Fruit fly (Drosophila melanogaster) whole organism, embryonic: ENCODE measurements around the gene Rbp6.
A peak's percentile ranks its signal among the peaks of the same experiment; 100 is the strongest.

Source experiments
- CG11695 ChIP-seq: fragments of 200-800 bp; sonication (Bioruptor generic); IDR thresholded peaks from 3 replicates; pipeline ENCODE4 v1.3.6; 2022; ENCODE audit warnings: missing biosample characterization, missing genetic modification characterization
- CG11696 ChIP-seq: fragments of 200-800 bp; sonication (Bioruptor generic); IDR thresholded peaks from 2 replicates; pipeline ENCODE4 v1.3.6; 2022; ENCODE audit warnings: missing biosample characterization, missing genetic modification characterization
- CG11723 ChIP-seq: fragments of 200-800 bp; sonication (Bioruptor generic); optimal IDR thresholded peaks from 2 replicates; lab custom pipeline; 2017; ENCODE audit warnings: missing biosample characterization, mild to moderate bottlenecking, missing genetic modification characterization
- CG13123 ChIP-seq: fragments of 200-800 bp; sonication (Bioruptor generic); optimal IDR thresholded peaks from 2 replicates; lab custom pipeline; 2016; ENCODE audit warnings: missing biosample characterization, missing genetic modification characterization
- CG13287 ChIP-seq: fragments of 200-800 bp; sonication (Bioruptor generic); IDR thresholded peaks from 2 replicates; pipeline ENCODE4 v1.3.6; 2022; ENCODE audit warnings: missing biosample characterization, missing genetic modification characterization; ENCODE audit not compliant: partially characterized antibody
- CG14050 ChIP-seq: fragments of 200-800 bp; sonication (Bioruptor generic); IDR thresholded peaks from 3 replicates; pipeline ENCODE4 v1.3.6; 2022; ENCODE audit warnings: missing biosample characterization, missing genetic modification characterization
- CG14965 ChIP-seq: fragments of 200-800 bp; sonication (Bioruptor generic); optimal IDR thresholded peaks from 2 replicates; lab custom pipeline; 2016; ENCODE audit warnings: missing biosample characterization, missing genetic modification characterization, borderline replicate concordance
- CG15269 ChIP-seq: fragments of 200-800 bp; sonication (Bioruptor generic); optimal IDR thresholded peaks from 2 replicates; lab custom pipeline; 2018; ENCODE audit warnings: missing biosample characterization, mild to moderate bottlenecking, missing genetic modification characterization, moderate library complexity
- CG15514 ChIP-seq: fragments of 200-800 bp; sonication (Bioruptor generic); optimal IDR thresholded peaks from 3 replicates; lab custom pipeline; 2017; ENCODE audit warnings: missing biosample characterization, missing genetic modification characterization, mild to moderate bottlenecking, moderate library complexity, missing genetic modification reagents
- CG16815 ChIP-seq: fragments of 200-800 bp; sonication (Bioruptor generic); optimal IDR thresholded peaks from 3 replicates; lab custom pipeline; 2017; ENCODE audit warnings: missing biosample characterization, mild to moderate bottlenecking, missing genetic modification characterization
- CG16863 ChIP-seq: fragments of 200-800 bp; sonication (Bioruptor generic); optimal IDR thresholded peaks from 3 replicates; lab custom pipeline; 2016; ENCODE audit warnings: missing biosample characterization, missing genetic modification characterization
- CG31388 ChIP-seq: fragments of 200-800 bp; sonication (Bioruptor generic); optimal IDR thresholded peaks from 2 replicates; lab custom pipeline; 2016; ENCODE audit warnings: missing biosample characterization, missing genetic modification characterization
- CG3281 ChIP-seq: fragments of 200-800 bp; sonication (Bioruptor generic); optimal IDR thresholded peaks from 3 replicates; lab custom pipeline; 2017; ENCODE audit warnings: missing biosample characterization, mild to moderate bottlenecking, missing genetic modification characterization
- CG3407 ChIP-seq: fragments of 200-800 bp; sonication (Bioruptor generic); optimal IDR thresholded peaks from 2 replicates; lab custom pipeline; 2018; ENCODE audit warnings: missing biosample characterization, mild to moderate bottlenecking, missing genetic modification characterization
- CG4404 ChIP-seq: fragments of 200-800 bp; sonication (Bioruptor generic); IDR thresholded peaks from 2 replicates; pipeline ENCODE4 v1.3.6; 2022; ENCODE audit warnings: missing biosample characterization, missing genetic modification characterization
- CG6813 ChIP-seq: fragments of 200-800 bp; sonication (Bioruptor generic); optimal IDR thresholded peaks from 2 replicates; lab custom pipeline; 2017; ENCODE audit warnings: missing biosample characterization, missing genetic modification characterization, mild to moderate bottlenecking, moderate library complexity, missing genetic modification reagents
- CG8944 ChIP-seq: fragments of 200-800 bp; sonication (Bioruptor generic); optimal IDR thresholded peaks from 3 replicates; lab custom pipeline; 2016; ENCODE audit warnings: missing biosample characterization, missing genetic modification characterization
- Gug ChIP-seq: fragments of 200-800 bp; sonication (Bioruptor generic); IDR thresholded peaks from 4 replicates; pipeline ENCODE4 v1.3.6; 2022; ENCODE audit warnings: missing biosample characterization, missing genetic modification characterization
- Hmx ChIP-seq: fragments of 200-800 bp; sonication (Bioruptor generic); optimal IDR thresholded peaks from 2 replicates; lab custom pipeline; 2016; ENCODE audit warnings: missing biosample characterization, missing genetic modification characterization
- Hr51 ChIP-seq, 2 experiments: fragments of 200-800 bp; sonication (Bioruptor generic); optimal IDR thresholded peaks; 2 replicates in 1 of 2; 3 replicates in 1 of 2; lab custom pipeline; 2016 to 2018; ENCODE audit warnings: missing biosample characterization in 2 of 2, missing genetic modification characterization in 2 of 2, mild to moderate bottlenecking in 1 of 2, moderate library complexity in 1 of 2
- Mad ChIP-seq: fragments of 200-800 bp; sonication (Bioruptor generic); optimal IDR thresholded peaks from 2 replicates; lab custom pipeline; 2016; ENCODE audit warnings: missing biosample characterization, missing genetic modification characterization
- NC2β ChIP-seq: fragments of 200-800 bp; sonication (Bioruptor generic); optimal IDR thresholded peaks from 2 replicates; lab custom pipeline; 2016; ENCODE audit warnings: missing biosample characterization, missing genetic modification characterization
- NK7.1 ChIP-seq: fragments of 200-800 bp; sonication (Bioruptor generic); optimal IDR thresholded peaks from 3 replicates; lab custom pipeline; 2016; ENCODE audit warnings: missing biosample characterization, missing genetic modification characterization
- Ravus ChIP-seq: fragments of 200-800 bp; sonication (Bioruptor generic); IDR thresholded peaks from 2 replicates; pipeline ENCODE4 v1.3.6; 2022; ENCODE audit warnings: missing biosample characterization, missing genetic modification characterization
- ato ChIP-seq: fragments of 200-800 bp; sonication (Bioruptor generic); IDR thresholded peaks from 2 replicates; pipeline ENCODE4 v1.3.6; 2022; ENCODE audit warnings: missing biosample characterization, missing genetic modification characterization; ENCODE audit not compliant: partially characterized antibody
- bab2 ChIP-seq: fragments of 200-800 bp; sonication (Bioruptor generic); optimal IDR thresholded peaks from 2 replicates; lab custom pipeline; 2016; ENCODE audit warnings: missing biosample characterization, missing genetic modification characterization
- btn ChIP-seq: fragments of 200-800 bp; sonication (Bioruptor generic); optimal IDR thresholded peaks from 2 replicates; lab custom pipeline; 2016; ENCODE audit warnings: missing biosample characterization, missing genetic modification characterization
- cato ChIP-seq: fragments of 200-800 bp; sonication (Bioruptor generic); optimal IDR thresholded peaks from 2 replicates; lab custom pipeline; 2016; ENCODE audit warnings: missing biosample characterization, missing genetic modification characterization, borderline replicate concordance
- chinmo ChIP-seq: fragments of 200-800 bp; sonication (Bioruptor generic); IDR thresholded peaks from 4 replicates; pipeline ENCODE4 v1.3.6; 2022; ENCODE audit warnings: missing biosample characterization, missing genetic modification characterization; ENCODE audit not compliant: partially characterized antibody
- crp ChIP-seq, 2 experiments: fragments of 200-800 bp; sonication (Bioruptor generic); optimal IDR thresholded peaks; 2 replicates in 1 of 2; 3 replicates in 1 of 2; lab custom pipeline; 2017; ENCODE audit warnings: missing biosample characterization in 2 of 2, missing genetic modification characterization in 2 of 2, mild to moderate bottlenecking in 1 of 2, moderate library complexity in 1 of 2
- danr ChIP-seq: fragments of 200-800 bp; sonication (Bioruptor generic); IDR thresholded peaks from 2 replicates; pipeline ENCODE4 v1.3.6; 2022; ENCODE audit warnings: missing biosample characterization, missing genetic modification characterization
- dmrt11E ChIP-seq: fragments of 200-800 bp; sonication (Bioruptor generic); optimal IDR thresholded peaks from 3 replicates; lab custom pipeline; 2018; ENCODE audit warnings: missing biosample characterization, mild to moderate bottlenecking, missing genetic modification characterization, moderate library complexity
- dpn ChIP-seq, 2 experiments: fragments of 200-800 bp; sonication (Bioruptor generic); optimal IDR thresholded peaks; 3 replicates each; lab custom pipeline; 2016; ENCODE audit warnings: missing biosample characterization in 2 of 2, missing genetic modification characterization in 2 of 2
- eve ChIP-seq, 2 experiments: fragments of >200 bp; optimal IDR thresholded peaks; 2 replicates each; lab custom pipeline; 2017; ENCODE audit warnings: missing biosample characterization in 2 of 2, missing genetic modification characterization in 2 of 2
- ham ChIP-seq: fragments of 200-800 bp; sonication (Bioruptor generic); IDR thresholded peaks from 2 replicates; pipeline ENCODE4 v1.3.6; 2022; ENCODE audit warnings: missing biosample characterization, missing genetic modification characterization
- lab ChIP-seq: fragments of 200-800 bp; sonication (Bioruptor generic); optimal IDR thresholded peaks from 3 replicates; lab custom pipeline; 2017; ENCODE audit warnings: missing biosample characterization, missing genetic modification characterization, mild to moderate bottlenecking, moderate library complexity, missing genetic modification reagents
- lilli ChIP-seq: fragments of 200-800 bp; sonication (Bioruptor generic); optimal IDR thresholded peaks from 3 replicates; lab custom pipeline; 2016; ENCODE audit warnings: missing biosample characterization, missing genetic modification characterization
- lov ChIP-seq, 2 experiments: fragments of 200-800 bp in 1 of 2; fragments of >200 bp in 1 of 2; sonication (Bioruptor generic) in 1 of 2; IDR thresholded peaks in 1 of 2; optimal IDR thresholded peaks in 1 of 2; 2 replicates in 1 of 2; 3 replicates in 1 of 2; pipeline versions ENCODE4 v1.3.6 to Lab custom; 2017 to 2022; ENCODE audit warnings: missing biosample characterization in 1 of 2, missing genetic modification characterization in 1 of 2
- pho ChIP-seq: fragments of 200-800 bp; sonication (Bioruptor generic); optimal IDR thresholded peaks from 2 replicates; lab custom pipeline; 2016; ENCODE audit warnings: missing biosample characterization, missing genetic modification characterization
- prd ChIP-seq, 3 experiments: fragments of >200 bp in 2 of 3; fragments of 200-800 bp in 1 of 3; sonication (Bioruptor generic) in 1 of 3; optimal IDR thresholded peaks in 2 of 3; IDR thresholded peaks in 1 of 3; 2 replicates in 2 of 3; 3 replicates in 1 of 3; pipeline versions ENCODE4 v1.3.6 to Lab custom; 2017 to 2022; ENCODE audit warnings: missing biosample characterization in 1 of 3, missing genetic modification characterization in 1 of 3
- row ChIP-seq: fragments of 200-800 bp; sonication (Bioruptor generic); IDR thresholded peaks from 3 replicates; pipeline ENCODE4 v1.3.6; 2022; ENCODE audit warnings: missing biosample characterization, missing genetic modification characterization
- sc ChIP-seq, 3 experiments: fragments of >200 bp in 2 of 3; fragments of 200-800 bp in 1 of 3; sonication (Bioruptor generic) in 1 of 3; optimal IDR thresholded peaks; 2 replicates in 2 of 3; 3 replicates in 1 of 3; lab custom pipeline; 2017; ENCODE audit warnings: mild to moderate bottlenecking in 1 of 3, missing biosample characterization in 1 of 3, missing genetic modification characterization in 1 of 3, missing genetic modification reagents in 1 of 3
- shn ChIP-seq: fragments of 200-800 bp; sonication (Bioruptor generic); optimal IDR thresholded peaks from 3 replicates; lab custom pipeline; 2016; ENCODE audit warnings: missing biosample characterization, missing genetic modification characterization
- stc ChIP-seq: fragments of 200-800 bp; sonication (Bioruptor generic); IDR thresholded peaks from 2 replicates; pipeline ENCODE4 v1.3.6; 2022; ENCODE audit warnings: missing biosample characterization, missing genetic modification characterization
- tin ChIP-seq: fragments of 200-800 bp; sonication (Bioruptor generic); optimal IDR thresholded peaks from 3 replicates; lab custom pipeline; 2016; ENCODE audit warnings: missing biosample characterization, missing genetic modification characterization
- toy ChIP-seq: fragments of 200-800 bp; sonication (Bioruptor generic); IDR thresholded peaks from 2 replicates; pipeline ENCODE4 v1.3.6; 2022; ENCODE audit warnings: missing biosample characterization, missing genetic modification characterization

Gene Rbp6

DNA sequence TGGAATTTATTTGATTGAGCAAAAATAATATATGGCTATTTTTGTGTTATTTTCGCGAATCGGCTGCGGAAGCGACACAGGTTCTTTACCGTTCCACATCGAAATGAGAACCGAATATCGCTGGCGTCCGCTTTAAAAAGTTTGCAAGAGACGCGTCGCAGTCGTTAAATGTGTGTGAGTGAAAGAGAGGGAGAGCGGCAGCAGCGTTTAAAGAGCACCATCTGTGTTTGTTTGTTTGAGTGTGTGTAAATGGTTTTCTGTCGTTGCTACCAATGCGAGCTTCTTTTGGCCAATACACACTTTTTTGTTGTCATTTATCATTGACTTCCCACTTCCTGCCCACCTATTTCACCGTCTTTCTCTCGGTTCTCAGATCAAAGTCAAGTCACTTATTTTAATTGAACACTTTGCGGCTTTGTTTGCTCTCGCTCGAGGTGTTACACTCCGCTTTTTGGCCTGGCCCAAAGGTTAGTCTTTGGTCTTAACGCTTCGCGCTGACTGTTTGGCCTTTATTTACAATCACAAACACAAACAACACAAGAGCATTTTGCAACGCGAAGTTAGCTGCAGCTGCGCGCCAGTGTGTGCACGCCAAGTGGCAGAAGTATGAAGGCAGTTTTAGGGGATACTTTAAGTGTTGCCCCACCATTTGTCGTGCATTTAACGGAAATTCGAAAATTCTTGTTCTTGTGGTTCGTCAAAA lies 225.8 kb downstream of the Rbp6 start, which contains the start of gene CG3764 (continued):
- TF ChIP-seq cato (GFP tag; lab: Kevin White, UChicago) (peak; percentile 34), CG13123 (GFP tag; lab: Kevin White, UChicago) (peak; percentile 80), CG31388 (GFP tag; lab: Kevin White, UChicago) (peak; percentile 27), toy (GFP tag; lab: Robert Waterston, UW) (no peak), tin (peak; percentile 51), btn (GFP tag; lab: Kevin White, UChicago) (peak; percentile 77), NK7.1 (GFP tag; lab: Kevin White, UChicago) (peak; percentile 77), CG3407 (GFP tag; lab: Kevin White, UChicago) (peak; percentile 89), lov (optimal IDR thresholded peaks at IDR 0.05; lab: Kevin White, UChicago) (no peak), lov (GFP tag; IDR thresholded peaks at IDR 0.05; lab: Robert Waterston, UW) (peak; percentile 86), Mad (GFP tag; lab: Kevin White, UChicago) (peak; percentile 74), pho (peak; percentile 64), danr (GFP tag; lab: Robert Waterston, UW) (peak; percentile 42; the same call in 1 of the 2 replicates), CG6813 (peak; percentile 85), lilli (GFP tag; lab: Kevin White, UChicago) (peak; percentile 42), bab2 (GFP tag; lab: Kevin White, UChicago) (peak; percentile 66), CG13287 (GFP tag; lab: Robert Waterston, UW) (peak; percentile 61), crp (GFP tag; optimal IDR thresholded peaks at IDR 0.05; lab: Kevin White, UChicago) (peak in 1 of 2 experiments; percentile 61), CG14050 (GFP tag; lab: Robert Waterston, UW) (peak; percentile 41; the same call in 1 of the 3 replicates), CG15514 (peak; percentile 92), CG4404 (GFP tag; lab: Robert Waterston, UW) (peak; percentile 10; the same call in 1 of the 2 replicates), Gug (0 out of 4 replicates have a peak, but pooled peaks have one; percentile 10), Hr51 (GFP tag; optimal IDR thresholded peaks at IDR 0.05; lab: Kevin White, UChicago) (peak; percentile 55 to 75), CG3281 (peak; percentile 79), stc (GFP tag; lab: Robert Waterston, UW) (peak; percentile 73), CG16863 (peak; percentile 73), dmrt11E (tag; lab: Kevin White, UChicago) (peak; percentile 44), CG15269 (tag; lab: Kevin White, UChicago) (peak; percentile 73), row (no peak; the same call in 2 of the 3 replicates), sc (optimal IDR thresholded peaks at IDR 0.05; lab: Kevin White, UChicago) (no peak), sc (GFP tag; optimal IDR thresholded peaks at IDR 0.05; lab: Kevin White, UChicago) (peak; percentile 70), NC2β (GFP tag; lab: Kevin White, UChicago) (peak; percentile 85), ham (GFP tag; lab: Robert Waterston, UW) (no peak), lab (GFP tag; lab: Kevin White, UChicago) (peak; percentile 91), dpn (GFP tag; optimal IDR thresholded peaks at IDR 0.05; lab: Kevin White, UChicago) (peak; percentile 60 to 77), Hmx (GFP tag; lab: Kevin White, UChicago) (no peak), chinmo (GFP tag; lab: Robert Waterston, UW) (peak; percentile 99), CG16815 (no peak), CG11696 (GFP tag; lab: Robert Waterston, UW) (0 out of 2 replicates have a peak, but pooled peaks have one; percentile 6), CG8944 (GFP tag; lab: Kevin White, UChicago) (peak; percentile 50), Ravus (GFP tag; lab: Robert Waterston, UW) (no peak), CG14965 (peak; percentile 34), CG11695 (GFP tag; lab: Robert Waterston, UW) (peak; percentile 74), ato (GFP tag; lab: Robert Waterston, UW) (no peak), prd (optimal IDR thresholded peaks at IDR 0.05; lab: Kevin White, UChicago) (no peak), prd (GFP tag; IDR thresholded peaks at IDR 0.05; lab: Robert Waterston, UW) (0 out of 3 replicates have a peak, but pooled peaks have one; percentile 26), shn (GFP tag; lab: Kevin White, UChicago) (peak; percentile 60), eve (GFP tag; optimal IDR thresholded peaks at IDR 0.05; lab: Kevin White, UChicago) (no peak), CG11723 (GFP tag; lab: Kevin White, UChicago) (peak; percentile 78)
